Fruit fly (Drosophila melanogaster): ENCODE results near the gene CG32625.

CG32625 gene

dm6 chrX:13754476-13754875 is 2.1 kb downstream of the CG32625 start (continued):
- no peak for TF ChIP-seq Eip93F (GFP tag; optimal IDR thresholded peaks at IDR 0.05)
- peak; percentile 34 for TF ChIP-seq lz (GFP tag; optimal IDR thresholded peaks at IDR 0.05)
- TF ChIP-seq Blimp-1 (GFP tag; optimal IDR thresholded peaks at IDR 0.05): no peak
- peak in 1 of 2 experiments; percentile 25 for TF ChIP-seq ss (GFP tag; optimal IDR thresholded peaks at IDR 0.05)
- no peak; the same call in 1 of the 2 replicates for TF ChIP-seq CG11294 (GFP tag; IDR thresholded peaks at IDR 0.05)
- no peak for TF ChIP-seq CG6854 (GFP tag; optimal IDR thresholded peaks at IDR 0.05)
- peak; percentile 53 for TF ChIP-seq CG32006 (GFP tag; optimal IDR thresholded peaks at IDR 0.05)
- peak; percentile 42 for TF ChIP-seq Gug (GFP tag; IDR thresholded peaks at IDR 0.05)
- TF ChIP-seq CG3919 (GFP tag; optimal IDR thresholded peaks at IDR 0.05): peak; percentile 55
- peak; percentile 73 for TF ChIP-seq CG8119 (GFP tag; IDR thresholded peaks at IDR 0.05)
- TF ChIP-seq Lpt (GFP tag; optimal IDR thresholded peaks at IDR 0.05): peak; percentile 28
- TF ChIP-seq fd85E (GFP tag; optimal IDR thresholded peaks at IDR 0.05): no peak
- peak; percentile 32 for TF ChIP-seq pdm3 (GFP tag; optimal IDR thresholded peaks at IDR 0.05)
- TF ChIP-seq CG1621 (tag; optimal IDR thresholded peaks at IDR 0.05): peak; percentile 38
- TF ChIP-seq fkh (GFP tag; optimal IDR thresholded peaks at IDR 0.05): no peak
- TF ChIP-seq CG10631 (GFP tag; optimal IDR thresholded peaks at IDR 0.05): peak; percentile 1
- peak; percentile 77 for TF ChIP-seq svp (GFP tag)
- no peak for TF ChIP-seq Hr38 (GFP tag; optimal IDR thresholded peaks at IDR 0.05)
- peak; percentile 13 for TF ChIP-seq CG16779 (tag; optimal IDR thresholded peaks at IDR 0.05)
- TF ChIP-seq Sox102F (GFP tag; optimal IDR thresholded peaks at IDR 0.05): peak; percentile 38
- TF ChIP-seq cyc (GFP tag; optimal IDR thresholded peaks at IDR 0.05): peak; percentile 20
- TF ChIP-seq Hr39 (GFP tag; optimal IDR thresholded peaks at IDR 0.05): peak; percentile 35
- TF ChIP-seq salr (GFP tag; optimal IDR thresholded peaks at IDR 0.05): peak in 1 of 2 experiments; percentile 39

dm6 chrX:13753775-13754174 is 2.9 kb downstream of the CG32625 start:
- TF ChIP-seq Blimp-1 (GFP tag; optimal IDR thresholded peaks at IDR 0.05): no peak
- TF ChIP-seq svp (GFP tag): peak; percentile 58
- TF ChIP-seq Gug (GFP tag; IDR thresholded peaks at IDR 0.05): no peak

dm6 chrX:13753101-13753758 is 3.4 kb downstream of the CG32625 start:
- TF ChIP-seq fd59A (GFP tag; optimal IDR thresholded peaks at IDR 0.05) (no peak), Eip78C (GFP tag) (no peak), vri (GFP tag; optimal IDR thresholded peaks at IDR 0.05) (no peak), CG10669 (GFP tag; optimal IDR thresholded peaks at IDR 0.05) (no peak), Hr39 (GFP tag; optimal IDR thresholded peaks at IDR 0.05) (no peak), CG6163 (GFP tag; IDR thresholded peaks at IDR 0.05) (peak; percentile 31; the same call in 2 of the 3 replicates), CG11762 (GFP tag; optimal IDR thresholded peaks at IDR 0.05; ENCODE audit: insufficient read depth) (no peak), CG6854 (GFP tag; optimal IDR thresholded peaks at IDR 0.05) (peak; percentile 19), CG4318 (GFP tag; optimal IDR thresholded peaks at IDR 0.05) (no peak), CG6792 (GFP tag; optimal IDR thresholded peaks at IDR 0.05) (no peak), lz (GFP tag; optimal IDR thresholded peaks at IDR 0.05) (no peak), ss (GFP tag; optimal IDR thresholded peaks at IDR 0.05) (peak in 1 of 2 experiments; percentile 5), CG6276 (GFP tag; optimal IDR thresholded peaks at IDR 0.05) (no peak), Sox14 (GFP tag; optimal IDR thresholded peaks at IDR 0.05) (no peak), CG8632 (GFP tag; optimal IDR thresholded peaks at IDR 0.05) (no peak), Smox (GFP tag; optimal IDR thresholded peaks at IDR 0.05) (no peak), CG32006 (GFP tag; optimal IDR thresholded peaks at IDR 0.05) (no peak), Sox102F (GFP tag; optimal IDR thresholded peaks at IDR 0.05) (no peak)

dm6 chrX:13752543-13753046 is 4.0 kb downstream of the CG32625 start:
- TF ChIP-seq Gug (GFP tag; IDR thresholded peaks at IDR 0.05) (no peak), Eip78C (GFP tag) (peak; percentile 61)
